Worm (Caenorhabditis elegans): ENCODE results near the gene srx-23.

DNA sequence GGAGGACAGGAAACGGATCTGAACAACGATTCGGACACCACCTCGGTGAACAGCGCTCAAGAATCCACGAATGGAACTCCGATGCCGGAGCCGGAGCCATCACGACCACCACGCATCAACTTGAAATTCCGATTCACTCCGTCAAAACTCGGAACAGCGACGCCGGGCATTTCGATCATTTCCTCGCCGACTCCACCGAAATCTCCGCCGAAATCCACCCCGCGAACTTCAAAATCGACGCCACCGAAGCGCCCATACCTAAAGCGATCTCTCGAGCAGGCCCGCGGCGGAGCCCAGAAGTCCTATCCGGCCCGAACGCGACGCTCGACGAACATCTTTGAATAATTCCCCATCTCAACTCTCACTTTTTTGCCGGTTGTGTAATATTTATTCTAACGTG is 7.4 kb downstream of the srx-23 start:
- TF ChIP-seq dao-5 (tag; optimal IDR thresholded peaks at IDR 0.05) (no peak), W03F9.2 (tag; optimal IDR thresholded peaks at IDR 0.05) (no peak), him-1 (tag; optimal IDR thresholded peaks at IDR 0.05) (no peak)
